Fruit fly (Drosophila melanogaster) whole organism: Measurements from ENCODE around the gene Pph13.

Source experiments
- CG8478 ChIP-seq: fragments of >200 bp; optimal IDR thresholded peaks from 2 replicates; lab custom pipeline; 2018; ENCODE audit warnings: inconsistent platforms
- Dll ChIP-seq: fragments of >200 bp; optimal IDR thresholded peaks from 2 replicates; lab custom pipeline; 2017
- EcR ChIP-seq, 2 experiments: fragments of >200 bp; optimal IDR thresholded peaks; 2 replicates each; lab custom pipeline; 2017; ENCODE audit warnings: missing biosample characterization in 2 of 2, missing genetic modification characterization in 2 of 2, missing genetic modification reagents in 2 of 2
- pan ChIP-seq: fragments of >200 bp; optimal IDR thresholded peaks from 2 replicates; lab custom pipeline; 2017
- psq ChIP-seq: fragments of >200 bp; optimal IDR thresholded peaks from 2 replicates; lab custom pipeline; 2017
- usp ChIP-seq: fragments of >200 bp; optimal IDR thresholded peaks from 2 replicates; lab custom pipeline; 2017; ENCODE audit warnings: missing biosample characterization, missing genetic modification characterization, mixed read lengths

Gene Pph13

dm6 chr2L:621101-621500 lies 43.8 kb downstream of the Pph13 start, which contains the start of gene lectin-21Cb:
Gene lectin-21Cb, minus strand, starts transcription at chr2L:621201.
- TF ChIP-seq psq (lab: Kevin White, UChicago) (no peak), Dll (lab: Kevin White, UChicago) (no peak), usp (GFP tag; lab: Kevin White, UChicago) (no peak), pan (no peak), EcR (GFP tag; optimal IDR thresholded peaks at IDR 0.05; lab: Kevin White, UChicago) (no peak), CG8478 (no peak)

dm6 chr2L:623210-623873 lies 46.1 kb downstream of the Pph13 start:
- TF ChIP-seq usp (GFP tag; lab: Kevin White, UChicago): no peak
- TF ChIP-seq EcR (GFP tag; optimal IDR thresholded peaks at IDR 0.05; lab: Kevin White, UChicago): no peak
- no peak for TF ChIP-seq pan
- TF ChIP-seq CG8478: no peak
- no peak for TF ChIP-seq Dll (lab: Kevin White, UChicago)
- TF ChIP-seq psq (lab: Kevin White, UChicago): no peak

- TF ChIP-seq Dll (lab: Kevin White, UChicago) (no peak), psq (lab: Kevin White, UChicago) (no peak), EcR (GFP tag; optimal IDR thresholded peaks at IDR 0.05; lab: Kevin White, UChicago) (no peak), CG8478 (no peak), usp (GFP tag; lab: Kevin White, UChicago) (no peak), pan (no peak)
Measured at dm6 chr2L:624317-624716, 47.0 kb downstream of the Pph13 start, which contains the start of gene lectin-21Ca. Gene lectin-21Ca, plus strand, starts transcription at chr2L:624617.

dm6 chr2L:625352-625751 lies 48.1 kb downstream of the Pph13 start, which contains the start of gene CG2839:
Gene CG2839, plus strand, starts transcription at chr2L:625652.
- no peak for TF ChIP-seq EcR (GFP tag; optimal IDR thresholded peaks at IDR 0.05; lab: Kevin White, UChicago)
- no peak for TF ChIP-seq pan
- TF ChIP-seq Dll (lab: Kevin White, UChicago): no peak
- TF ChIP-seq usp (GFP tag; lab: Kevin White, UChicago): no peak
- TF ChIP-seq psq (lab: Kevin White, UChicago): no peak
